Fruit fly (Drosophila melanogaster) S2 (cell line): ENCODE data around the gene CG16956.

Source experiments
- CG8478 ChIP-seq: fragments of >200 bp; optimal IDR thresholded peaks from 2 replicates; lab custom pipeline; 2018
- CTCF ChIP-seq, 2 experiments: fragments of >200 bp; optimal IDR thresholded peaks; 2 replicates each; lab custom pipeline; 2018

dm6 chr2L:13458991-13459731, 44.8 kb upstream of the CG16956 start, which contains the start of gene CG42810:
- TF ChIP-seq CG8478 (lab: Kevin White, UChicago) (no peak), CTCF (optimal IDR thresholded peaks at IDR 0.05; lab: Kevin White, UChicago) (no peak)
